Worm (Caenorhabditis elegans) whole organism, L2 larva: ENCODE data around the gene W08F4.10.

Experiments
- ama-1 ChIP-seq: fragments of 150-350 bp; optimal IDR thresholded peaks from 2 replicates; lab custom pipeline; 2018; ENCODE audit warnings: inconsistent platforms
- gmeb-1 ChIP-seq: fragments of 150-350 bp; optimal IDR thresholded peaks from 2 replicates; lab custom pipeline; 2014; ENCODE audit warnings: missing biosample characterization, missing genetic modification characterization
- lin-39 ChIP-seq: fragments of 150-350 bp; optimal IDR thresholded peaks from 2 replicates; lab custom pipeline; 2014; ENCODE audit warnings: missing biosample characterization, missing genetic modification reagents, missing genetic modification characterization
- mab-5 ChIP-seq: fragments of 150-350 bp; optimal IDR thresholded peaks from 2 replicates; lab custom pipeline; 2014; ENCODE audit warnings: missing biosample characterization, missing genetic modification characterization
- mdl-1 ChIP-seq, 2 experiments: fragments of 150-350 bp in 1 of 2; sonication (generic microtip) in 1 of 2; optimal IDR thresholded peaks; 2 replicates each; lab custom pipeline; 2017; ENCODE audit warnings: missing biosample characterization in 2 of 2, missing genetic modification characterization in 2 of 2
- nhr-12 ChIP-seq: fragments of 150-350 bp; optimal IDR thresholded peaks from 2 replicates; lab custom pipeline; 2014; ENCODE audit warnings: missing biosample characterization, missing genetic modification characterization
- nhr-237 ChIP-seq: fragments of 150-350 bp; optimal IDR thresholded peaks from 2 replicates; lab custom pipeline; 2014; ENCODE audit warnings: missing biosample characterization, missing genetic modification characterization
- zag-1 ChIP-seq: fragments of 150-350 bp; optimal IDR thresholded peaks from 2 replicates; lab custom pipeline; 2014; ENCODE audit warnings: missing biosample characterization, missing genetic modification characterization

DNA sequence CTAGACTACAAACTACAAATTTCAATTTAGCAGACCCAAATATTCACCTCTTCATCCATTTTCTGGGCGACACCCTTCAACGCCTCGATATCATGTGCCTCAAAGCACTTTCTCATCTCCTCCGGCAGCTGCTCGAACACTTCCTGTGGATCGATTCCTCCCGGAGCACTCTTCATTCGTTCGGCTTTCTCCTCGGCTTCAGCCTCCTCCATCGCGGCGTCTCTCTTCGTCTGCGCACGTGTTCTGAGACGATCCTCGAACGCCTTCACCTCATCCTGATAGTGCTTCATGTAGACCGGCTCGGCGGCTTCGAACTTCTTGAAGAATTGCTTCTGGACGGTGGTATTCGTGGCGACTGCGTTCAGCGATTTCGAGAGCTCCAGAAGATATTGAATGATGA lies 12.2 kb downstream of the W08F4.10 start:
- TF ChIP-seq zag-1 (tag; lab: Kevin White, UChicago), result no peak
- no peak for TF ChIP-seq nhr-237
- TF ChIP-seq mdl-1 (tag; optimal IDR thresholded peaks at IDR 0.05; lab: Kevin White, UChicago), result no peak
- TF ChIP-seq lin-39 (tag; lab: Kevin White, UChicago), result no peak
- TF ChIP-seq ama-1 (lab: Kevin White, UChicago), result no peak
- no peak for TF ChIP-seq gmeb-1 (tag; lab: Kevin White, UChicago)
- no peak for TF ChIP-seq nhr-12 (tag; lab: Kevin White, UChicago)
- TF ChIP-seq mab-5 (tag; lab: Kevin White, UChicago), result no peak
